Fruit fly (Drosophila melanogaster) whole organism, embryonic: ENCODE data around the gene CG8097.
A peak's percentile ranks its signal among the peaks of the same experiment; 100 is the strongest.

Source experiments
- Aef1 ChIP-seq: fragments of 200-800 bp; sonication (Bioruptor generic); IDR thresholded peaks from 3 replicates; pipeline ENCODE4 v1.3.6; 2022; ENCODE audit warnings: missing biosample characterization, missing genetic modification characterization
- Antp ChIP-seq: fragments of 200-800 bp; sonication (Bioruptor generic); optimal IDR thresholded peaks from 3 replicates; lab custom pipeline; 2016; ENCODE audit warnings: missing biosample characterization, missing genetic modification characterization
- B-H2 ChIP-seq: fragments of 200-800 bp; sonication (Bioruptor generic); optimal IDR thresholded peaks from 2 replicates; lab custom pipeline; 2018; ENCODE audit warnings: missing biosample characterization, mild to moderate bottlenecking, missing genetic modification characterization
- CG10543 ChIP-seq: fragments of 200-800 bp; sonication (Bioruptor generic); optimal IDR thresholded peaks from 3 replicates; lab custom pipeline; 2017; ENCODE audit warnings: missing biosample characterization, mild to moderate bottlenecking, missing genetic modification characterization, moderate library complexity
- CG11247 ChIP-seq: fragments of 200-800 bp; sonication (Bioruptor generic); IDR thresholded peaks from 2 replicates; pipeline ENCODE4 v1.3.6; 2022; ENCODE audit warnings: missing biosample characterization, missing genetic modification characterization
- CG1233 ChIP-seq: fragments of 200-800 bp; sonication (Bioruptor generic); optimal IDR thresholded peaks from 4 replicates; lab custom pipeline; 2018; ENCODE audit warnings: missing biosample characterization, mild to moderate bottlenecking, missing genetic modification characterization
- CG13287 ChIP-seq: fragments of 200-800 bp; sonication (Bioruptor generic); IDR thresholded peaks from 2 replicates; pipeline ENCODE4 v1.3.6; 2022; ENCODE audit warnings: missing biosample characterization, missing genetic modification characterization; ENCODE audit not compliant: partially characterized antibody
- CG13424 ChIP-seq: fragments of 200-800 bp; sonication (Bioruptor generic); optimal IDR thresholded peaks from 2 replicates; lab custom pipeline; 2019; ENCODE audit warnings: missing biosample characterization, mild to moderate bottlenecking, missing genetic modification characterization, moderate library complexity
- CG14710 ChIP-seq: fragments of 200-800 bp; sonication (Bioruptor generic); optimal IDR thresholded peaks from 3 replicates; lab custom pipeline; 2019; ENCODE audit warnings: missing biosample characterization, mild to moderate bottlenecking, missing genetic modification characterization, moderate library complexity
- CG1603 ChIP-seq: fragments of 200-800 bp; sonication (Bioruptor generic); optimal IDR thresholded peaks from 2 replicates; lab custom pipeline; 2019; ENCODE audit warnings: missing biosample characterization, mild to moderate bottlenecking, missing genetic modification characterization, moderate library complexity
- CG16813 ChIP-seq: fragments of 200-800 bp; sonication (Bioruptor generic); IDR thresholded peaks from 3 replicates; pipeline ENCODE4 v1.3.6; 2022; ENCODE audit warnings: missing biosample characterization, missing genetic modification characterization; ENCODE audit not compliant: partially characterized antibody
- CG17385 ChIP-seq: fragments of 200-800 bp; sonication (Bioruptor generic); optimal IDR thresholded peaks from 3 replicates; lab custom pipeline; 2018; ENCODE audit warnings: missing biosample characterization, mild to moderate bottlenecking, missing genetic modification characterization
- CG18262 ChIP-seq: fragments of 200-800 bp; optimal IDR thresholded peaks from 3 replicates; lab custom pipeline; 2019; ENCODE audit warnings: missing biosample characterization, mild to moderate bottlenecking, missing genetic modification characterization, moderate library complexity
- CG31441 ChIP-seq: fragments of 200-800 bp; sonication (Bioruptor generic); IDR thresholded peaks from 2 replicates; pipeline ENCODE4 v1.3.6; 2022; ENCODE audit warnings: missing biosample characterization, missing genetic modification characterization
- CG6791 ChIP-seq: fragments of 200-800 bp; sonication (Bioruptor generic); IDR thresholded peaks from 3 replicates; pipeline ENCODE4 v1.3.6; 2022; ENCODE audit warnings: missing biosample characterization, missing genetic modification characterization; ENCODE audit not compliant: partially characterized antibody
- CG8281 ChIP-seq: fragments of 200-800 bp; sonication (Bioruptor generic); optimal IDR thresholded peaks from 2 replicates; lab custom pipeline; 2018; ENCODE audit warnings: missing biosample characterization, mild to moderate bottlenecking, missing genetic modification characterization, moderate library complexity
- CG8290 ChIP-seq, 3 experiments: fragments of 200-800 bp; sonication (Bioruptor generic); optimal IDR thresholded peaks; 2 replicates each; lab custom pipeline; 2016 to 2019; ENCODE audit warnings: missing biosample characterization in 3 of 3, missing genetic modification characterization in 3 of 3, mild to moderate bottlenecking in 2 of 3, moderate library complexity in 1 of 3
- CG8924 ChIP-seq: fragments of 200-800 bp; optimal IDR thresholded peaks from 3 replicates; lab custom pipeline; 2019; ENCODE audit warnings: missing biosample characterization, mild to moderate bottlenecking, missing genetic modification characterization, moderate library complexity
- Doc2 ChIP-seq: fragments of 200-800 bp; sonication (Bioruptor generic); IDR thresholded peaks from 2 replicates; pipeline ENCODE4 v1.3.6; 2022; ENCODE audit warnings: missing biosample characterization, missing genetic modification characterization
- Gsc ChIP-seq: fragments of 200-800 bp; sonication (Bioruptor generic); IDR thresholded peaks from 2 replicates; pipeline ENCODE4 v1.3.6; 2022; ENCODE audit warnings: missing biosample characterization, missing genetic modification characterization
- HmgD ChIP-seq: fragments of 200-800 bp; sonication (Bioruptor generic); optimal IDR thresholded peaks from 3 replicates; lab custom pipeline; 2016; ENCODE audit warnings: missing biosample characterization, missing genetic modification characterization
- HmgZ ChIP-seq: fragments of 200-800 bp; sonication (Bioruptor generic); optimal IDR thresholded peaks from 2 replicates; lab custom pipeline; 2018; ENCODE audit warnings: missing biosample characterization, mild to moderate bottlenecking, missing genetic modification characterization
- MESR4 ChIP-seq: fragments of 200-800 bp; sonication (Bioruptor generic); optimal IDR thresholded peaks from 2 replicates; lab custom pipeline; 2018; ENCODE audit warnings: missing biosample characterization, mild to moderate bottlenecking, missing genetic modification characterization, moderate library complexity
- Rfx ChIP-seq: fragments of 200-800 bp; sonication (Bioruptor generic); IDR thresholded peaks from 2 replicates; pipeline ENCODE4 v1.3.6; 2022; ENCODE audit warnings: missing biosample characterization, missing genetic modification characterization
- Sry-δ ChIP-seq: fragments of 200-800 bp; sonication (Bioruptor generic); optimal IDR thresholded peaks from 2 replicates; lab custom pipeline; 2016; ENCODE audit warnings: missing biosample characterization, missing genetic modification characterization
- Xbp1 ChIP-seq: fragments of 200-800 bp; sonication (Bioruptor generic); optimal IDR thresholded peaks from 3 replicates; lab custom pipeline; 2016; ENCODE audit warnings: missing biosample characterization, mild to moderate bottlenecking, missing genetic modification characterization
- abd-A ChIP-seq: fragments of 200-800 bp; sonication (Bioruptor generic); optimal IDR thresholded peaks from 3 replicates; lab custom pipeline; 2019; ENCODE audit warnings: missing biosample characterization, mild to moderate bottlenecking, missing genetic modification characterization, moderate library complexity
- cato ChIP-seq: fragments of 200-800 bp; sonication (Bioruptor generic); optimal IDR thresholded peaks from 2 replicates; lab custom pipeline; 2016; ENCODE audit warnings: missing biosample characterization, missing genetic modification characterization, borderline replicate concordance
- chif ChIP-seq, 2 experiments: fragments of 200-800 bp; sonication (Bioruptor generic); optimal IDR thresholded peaks; 3 replicates each; lab custom pipeline; 2016; ENCODE audit warnings: missing biosample characterization in 2 of 2, missing genetic modification characterization in 2 of 2
- chinmo ChIP-seq: fragments of 200-800 bp; sonication (Bioruptor generic); IDR thresholded peaks from 4 replicates; pipeline ENCODE4 v1.3.6; 2022; ENCODE audit warnings: missing biosample characterization, missing genetic modification characterization; ENCODE audit not compliant: partially characterized antibody
- crol ChIP-seq: fragments of 200-800 bp; sonication (Bioruptor generic); IDR thresholded peaks from 2 replicates; pipeline ENCODE4 v1.3.6; 2022; ENCODE audit warnings: missing biosample characterization, missing genetic modification characterization
- eve ChIP-seq, 2 experiments: fragments of >200 bp; optimal IDR thresholded peaks; 2 replicates each; lab custom pipeline; 2017; ENCODE audit warnings: missing biosample characterization in 2 of 2, missing genetic modification characterization in 2 of 2
- gcm ChIP-seq: fragments of 200-800 bp; sonication (Bioruptor generic); optimal IDR thresholded peaks from 2 replicates; lab custom pipeline; 2019; ENCODE audit warnings: missing biosample characterization, mild to moderate bottlenecking, missing genetic modification characterization, moderate library complexity
- gcm2 ChIP-seq: fragments of 200-800 bp; sonication (Bioruptor generic); optimal IDR thresholded peaks from 2 replicates; lab custom pipeline; 2016; ENCODE audit warnings: missing biosample characterization, missing genetic modification characterization
- gro ChIP-seq: fragments of 200-800 bp; sonication (Bioruptor generic); optimal IDR thresholded peaks from 2 replicates; lab custom pipeline; 2016; ENCODE audit warnings: missing biosample characterization, missing genetic modification characterization
- h ChIP-seq: fragments of >200 bp; optimal IDR thresholded peaks from 2 replicates; lab custom pipeline; 2017
- inv ChIP-seq: fragments of 200-800 bp; sonication (Bioruptor generic); IDR thresholded peaks from 2 replicates; pipeline ENCODE4 v1.3.6; 2022; ENCODE audit warnings: missing biosample characterization, missing genetic modification characterization; ENCODE audit not compliant: partially characterized antibody
- jumu ChIP-seq: fragments of 200-800 bp; sonication (Bioruptor generic); optimal IDR thresholded peaks from 3 replicates; lab custom pipeline; 2016; ENCODE audit warnings: missing biosample characterization, missing genetic modification characterization
- kah ChIP-seq: fragments of 200-800 bp; sonication (Bioruptor generic); optimal IDR thresholded peaks from 2 replicates; lab custom pipeline; 2018; ENCODE audit warnings: missing biosample characterization, mild to moderate bottlenecking, missing genetic modification characterization
- mam ChIP-seq: fragments of 200-800 bp; sonication (Bioruptor generic); optimal IDR thresholded peaks from 3 replicates; lab custom pipeline; 2016; ENCODE audit warnings: missing biosample characterization, missing genetic modification characterization
- mld ChIP-seq: fragments of 200-800 bp; sonication (Bioruptor generic); IDR thresholded peaks from 3 replicates; pipeline ENCODE4 v1.3.6; 2022; ENCODE audit warnings: missing biosample characterization, missing genetic modification characterization; ENCODE audit not compliant: partially characterized antibody
- nerfin-2 ChIP-seq: fragments of 200-800 bp; sonication (Bioruptor generic); IDR thresholded peaks from 2 replicates; pipeline ENCODE4 v1.3.6; 2022; ENCODE audit warnings: missing biosample characterization, missing genetic modification characterization; ENCODE audit not compliant: partially characterized antibody
- onecut ChIP-seq: fragments of 200-800 bp; sonication (Bioruptor generic); IDR thresholded peaks from 2 replicates; pipeline ENCODE4 v1.3.6; 2022; ENCODE audit warnings: missing biosample characterization, missing genetic modification characterization
- schlank ChIP-seq: fragments of 200-800 bp; sonication (Bioruptor generic); optimal IDR thresholded peaks from 2 replicates; lab custom pipeline; 2018; ENCODE audit warnings: missing biosample characterization, mild to moderate bottlenecking, missing genetic modification characterization
- sob ChIP-seq: fragments of 200-800 bp; sonication (Bioruptor generic); IDR thresholded peaks from 2 replicates; pipeline ENCODE4 v1.3.6; 2022; ENCODE audit warnings: missing biosample characterization, missing genetic modification characterization
- stwl ChIP-seq: fragments of 200-800 bp; sonication (Bioruptor generic); optimal IDR thresholded peaks from 3 replicates; lab custom pipeline; 2018; ENCODE audit warnings: missing biosample characterization, mild to moderate bottlenecking, missing genetic modification characterization, moderate library complexity
- trem ChIP-seq: fragments of 200-800 bp; optimal IDR thresholded peaks from 3 replicates; lab custom pipeline; 2019; ENCODE audit warnings: missing biosample characterization, mild to moderate bottlenecking, missing genetic modification characterization, moderate library complexity
- usp ChIP-seq: fragments of >200 bp; optimal IDR thresholded peaks from 2 replicates; lab custom pipeline; 2017; ENCODE audit warnings: missing biosample characterization, missing genetic modification characterization
- vfl ChIP-seq: fragments of 200-800 bp; sonication (Bioruptor generic); optimal IDR thresholded peaks from 2 replicates; lab custom pipeline; 2016; ENCODE audit warnings: missing biosample characterization, missing genetic modification characterization
- zen2 ChIP-seq: fragments of 200-800 bp; sonication (Bioruptor generic); IDR thresholded peaks from 3 replicates; pipeline ENCODE4 v1.3.6; 2022; ENCODE audit warnings: missing biosample characterization, missing genetic modification characterization; ENCODE audit not compliant: partially characterized antibody

The CG8097 gene

DNA sequence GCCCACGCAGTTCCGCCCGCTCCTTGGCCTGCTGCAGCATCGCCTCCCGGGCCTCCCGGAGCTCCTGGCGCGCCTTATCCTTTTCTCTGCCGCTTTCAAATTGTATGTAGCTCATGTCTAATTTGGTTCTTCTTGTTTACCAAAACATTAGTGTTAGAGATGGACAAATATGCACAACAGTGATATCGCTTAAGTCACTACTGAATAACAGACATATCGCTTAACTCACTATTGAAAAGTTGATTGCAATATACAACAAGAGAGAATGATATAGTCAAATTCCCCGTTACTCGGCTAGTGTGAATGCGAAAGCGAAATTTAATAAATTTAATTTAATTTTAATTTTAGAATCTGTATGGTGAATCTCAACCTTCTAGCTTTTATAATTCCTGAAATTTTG, 8.6 kb upstream of the CG8097 start, which contains the start of gene CG9213 (continued):
- TF ChIP-seq stwl (tag; lab: Kevin White, UChicago), result peak; percentile 34
- TF ChIP-seq nerfin-2 (GFP tag; lab: Robert Waterston, UW), result peak; percentile 68; the same call in 1 of the 2 replicates
- no peak for TF ChIP-seq Antp (GFP tag; lab: Kevin White, UChicago)
- no peak for TF ChIP-seq jumu (GFP tag; lab: Kevin White, UChicago)
- peak; percentile 87 for TF ChIP-seq CG13287 (GFP tag; lab: Robert Waterston, UW)
- TF ChIP-seq cato, result no peak
- no peak for TF ChIP-seq CG8290 (GFP tag; optimal IDR thresholded peaks at IDR 0.05; lab: Kevin White, UChicago)
- no peak for TF ChIP-seq CG8290 (tag; optimal IDR thresholded peaks at IDR 0.05; lab: Kevin White, UChicago)
- TF ChIP-seq zen2 (GFP tag; lab: Robert Waterston, UW), result peak; percentile 58; the same call in 2 of the 3 replicates
- no peak for TF ChIP-seq schlank (tag; lab: Kevin White, UChicago)
- TF ChIP-seq trem, result no peak
- TF ChIP-seq chif (GFP tag; optimal IDR thresholded peaks at IDR 0.05; lab: Kevin White, UChicago), result no peak
- peak; percentile 83; the same call in 2 of the 3 replicates for TF ChIP-seq mld (GFP tag; lab: Robert Waterston, UW)
- TF ChIP-seq sob (GFP tag; lab: Robert Waterston, UW), result 0 out of 2 replicates have a peak, but pooled peaks have one; percentile 10
- no peak for TF ChIP-seq eve (GFP tag; optimal IDR thresholded peaks at IDR 0.05; lab: Kevin White, UChicago)
- peak; percentile 40 for TF ChIP-seq MESR4 (GFP tag; lab: Kevin White, UChicago)
- peak; percentile 21 for TF ChIP-seq B-H2
- 0 out of 4 replicates have a peak, but pooled peaks have one; percentile 40 for TF ChIP-seq chinmo (GFP tag; lab: Robert Waterston, UW)
- TF ChIP-seq HmgD, result no peak
- TF ChIP-seq usp (GFP tag; lab: Kevin White, UChicago), result no peak
- no peak for TF ChIP-seq CG8924
- TF ChIP-seq CG13424 (tag; lab: Kevin White, UChicago), result no peak
- TF ChIP-seq inv (GFP tag; lab: Robert Waterston, UW), result peak; percentile 70
- TF ChIP-seq crol, result no peak
- TF ChIP-seq Gsc, result no peak
- TF ChIP-seq CG1233, result no peak
- no peak for TF ChIP-seq Doc2
- TF ChIP-seq mam (GFP tag; lab: Kevin White, UChicago), result peak; percentile 17
- peak; percentile 65 for TF ChIP-seq CG8281 (tag; lab: Kevin White, UChicago)
- peak; percentile 39 for TF ChIP-seq Rfx (GFP tag; lab: Robert Waterston, UW)
- TF ChIP-seq gro, result no peak
- peak; percentile 84 for TF ChIP-seq CG6791 (GFP tag; lab: Robert Waterston, UW)
- no peak for TF ChIP-seq gcm (GFP tag; lab: Kevin White, UChicago)
- TF ChIP-seq CG11247 (GFP tag; lab: Robert Waterston, UW), result no peak
- no peak for TF ChIP-seq CG17385
- TF ChIP-seq vfl (GFP tag; lab: Kevin White, UChicago), result no peak
- TF ChIP-seq HmgZ (tag; lab: Kevin White, UChicago), result peak; percentile 35
- no peak for TF ChIP-seq onecut (GFP tag; lab: Robert Waterston, UW)
- peak; percentile 19 for TF ChIP-seq CG14710 (tag; lab: Kevin White, UChicago)
- TF ChIP-seq kah (GFP tag; lab: Kevin White, UChicago), result no peak
- TF ChIP-seq CG10543 (GFP tag; lab: Kevin White, UChicago), result no peak
- TF ChIP-seq gcm2, result no peak
- TF ChIP-seq h (lab: Kevin White, UChicago), result no peak
- peak; percentile 84 for TF ChIP-seq Sry-δ (GFP tag; lab: Kevin White, UChicago)
- TF ChIP-seq CG16813 (GFP tag; lab: Robert Waterston, UW), result peak; percentile 77
- TF ChIP-seq Xbp1 (GFP tag; lab: Kevin White, UChicago), result peak; percentile 23
- TF ChIP-seq CG31441 (GFP tag; lab: Robert Waterston, UW), result peak; percentile 58; the same call in 1 of the 2 replicates
- TF ChIP-seq CG1603 (tag; lab: Kevin White, UChicago), result peak; percentile 39
- no peak for TF ChIP-seq CG18262 (tag; lab: Kevin White, UChicago)
- TF ChIP-seq abd-A (tag; lab: Kevin White, UChicago), result no peak
- TF ChIP-seq Aef1 (GFP tag; lab: Robert Waterston, UW), result no peak
